Worm (Caenorhabditis elegans) whole organism, L4 larva: Measurements from ENCODE around the gene Y39B6A.10.

Source experiments
- aly-2 ChIP-seq: sonication (generic microtip); optimal IDR thresholded peaks from 2 replicates; lab custom pipeline; 2018; ENCODE audit warnings: missing biosample characterization, missing genetic modification characterization
- ces-1 ChIP-seq: fragments of 150-350 bp; sonication (generic microtip); optimal IDR thresholded peaks from 4 replicates; lab custom pipeline; 2014; ENCODE audit warnings: missing biosample characterization, missing genetic modification reagents, missing genetic modification characterization
- lin-39 ChIP-seq: fragments of 150-350 bp; optimal IDR thresholded peaks from 2 replicates; lab custom pipeline; 2014; ENCODE audit warnings: missing biosample characterization, missing genetic modification reagents, missing genetic modification characterization
- mes-2 ChIP-seq: sonication (generic microtip); optimal IDR thresholded peaks from 2 replicates; lab custom pipeline; 2016; ENCODE audit warnings: missing genotype, mild to moderate bottlenecking, missing genetic modification characterization, missing compliant biosample characterization; ENCODE audit not compliant: poor library complexity, severe bottlenecking
- unc-130 ChIP-seq: sonication (generic microtip); optimal IDR thresholded peaks from 2 replicates; lab custom pipeline; 2016; ENCODE audit warnings: missing genetic modification reagents, missing genetic modification characterization, missing compliant biosample characterization

DNA sequence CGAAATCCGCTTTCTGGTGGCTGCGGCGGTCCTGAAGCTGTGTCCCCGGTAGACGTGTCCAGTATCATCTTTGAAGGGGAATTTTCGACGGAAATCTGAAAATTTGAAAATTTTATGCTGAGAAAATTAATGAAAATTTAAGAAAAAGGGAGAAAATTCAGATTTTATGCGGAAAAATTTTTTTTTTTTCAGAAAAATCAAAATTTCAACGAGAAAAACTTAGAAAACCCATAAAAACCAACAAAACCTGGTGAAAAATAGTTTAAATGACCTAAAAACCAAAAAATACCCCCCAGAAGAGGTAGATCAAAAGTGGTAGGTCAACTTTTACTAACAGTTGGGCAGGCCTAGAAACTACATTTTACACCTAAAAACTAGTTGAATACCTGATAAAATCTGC is at the start of gene Y39B6A.10:
- TF ChIP-seq unc-130 (GFP tag; lab: Kevin White, UChicago) (no peak), ces-1 (GFP tag; lab: Kevin White, UChicago) (no peak), lin-39 (tag; lab: Kevin White, UChicago) (no peak), aly-2 (no peak), mes-2 (tag; lab: Kevin White, UChicago) (no peak)
